Worm (Caenorhabditis elegans) whole organism, early embryonic: ENCODE results near the gene acd-4.

ENCODE experiments used
- flt-1 ChIP-seq: fragments of 200-800 bp; sonication (Bioruptor generic); IDR thresholded peaks from 2 replicates; pipeline ENCODE4 v1.3.6; 2022; ENCODE audit warnings: missing genetic modification characterization, missing compliant biosample characterization
- pes-1 ChIP-seq: fragments of 200-800 bp; sonication (Bioruptor generic); IDR thresholded peaks from 2 replicates; pipeline ENCODE4 v1.3.6; 2022; ENCODE audit warnings: missing genetic modification reagents, missing genetic modification characterization, missing compliant biosample characterization

ce11 chrV:8615711-8616110 lies 22.3 kb upstream of the acd-4 start:
- no peak for TF ChIP-seq flt-1 (GFP tag; lab: Robert Waterston, UW)
- TF ChIP-seq pes-1: no peak
